Fruit fly (Drosophila melanogaster): ENCODE measurements around the gene Axs.

Gene Axs

dm6 chrX:16672904-16673303, 10.8 kb downstream of the Axs start:
- TF ChIP-seq CG17186 (GFP tag; optimal IDR thresholded peaks at IDR 0.05) (no peak), Adf1 (GFP tag; IDR thresholded peaks at IDR 0.05) (peak; percentile 58; the same call in 1 of the 2 replicates), pros (GFP tag; optimal IDR thresholded peaks at IDR 0.05) (no peak), CG9437 (GFP tag; optimal IDR thresholded peaks at IDR 0.05) (peak; percentile 62)

- TF ChIP-seq Xbp1 (GFP tag; optimal IDR thresholded peaks at IDR 0.05) = peak; percentile 42
- TF ChIP-seq CG8944 (GFP tag; optimal IDR thresholded peaks at IDR 0.05) = no peak
- no peak for TF ChIP-seq CG34422 (GFP tag; IDR thresholded peaks at IDR 0.05)
- TF ChIP-seq Adf1 (GFP tag; IDR thresholded peaks at IDR 0.05) = peak; percentile 97
- TF ChIP-seq CG4617 (GFP tag; optimal IDR thresholded peaks at IDR 0.05; ENCODE audit: borderline replicate concordance) = no peak
- TF ChIP-seq ttk (GFP tag; IDR thresholded peaks at IDR 0.05) = no peak
- TF ChIP-seq Lpt (GFP tag; optimal IDR thresholded peaks at IDR 0.05) = no peak
- no peak for TF ChIP-seq CG43689 (GFP tag; IDR thresholded peaks at IDR 0.05)
- no peak for TF ChIP-seq CG4424 (GFP tag; optimal IDR thresholded peaks at IDR 0.05)
- TF ChIP-seq CG8281 (tag; optimal IDR thresholded peaks at IDR 0.05) = no peak
- TF ChIP-seq mam (GFP tag; optimal IDR thresholded peaks at IDR 0.05) = no peak
- peak; percentile 55 for TF ChIP-seq CG15269 (tag; optimal IDR thresholded peaks at IDR 0.05)
- peak; percentile 24; the same call in 1 of the 2 replicates for TF ChIP-seq Xrp1 (GFP tag; IDR thresholded peaks at IDR 0.05)
- no peak for TF ChIP-seq oc (tag; optimal IDR thresholded peaks at IDR 0.05)
- TF ChIP-seq Ptx1 (GFP tag; IDR thresholded peaks at IDR 0.05) = peak; percentile 45; the same call in 1 of the 2 replicates
- TF ChIP-seq CG30431 (GFP tag; optimal IDR thresholded peaks at IDR 0.05) = no peak
- TF ChIP-seq mld (GFP tag; IDR thresholded peaks at IDR 0.05; ENCODE audit: partially characterized antibody) = no peak
- TF ChIP-seq ara (GFP tag; IDR thresholded peaks at IDR 0.05) = no peak
- TF ChIP-seq row (GFP tag; IDR thresholded peaks at IDR 0.05) = peak; percentile 66
- TF ChIP-seq CG6254 (GFP tag; optimal IDR thresholded peaks at IDR 0.05) = no peak
- TF ChIP-seq CG7357 (GFP tag; IDR thresholded peaks at IDR 0.05) = no peak
- peak; percentile 22 for TF ChIP-seq CG12219 (GFP tag; optimal IDR thresholded peaks at IDR 0.05)
- TF ChIP-seq ap (GFP tag; IDR thresholded peaks at IDR 0.05) = no peak
- no peak for TF ChIP-seq CG13894 (tag; optimal IDR thresholded peaks at IDR 0.05)
- TF ChIP-seq CG4820 (GFP tag; optimal IDR thresholded peaks at IDR 0.05) = no peak
- peak; percentile 4 for TF ChIP-seq CG18262 (tag; optimal IDR thresholded peaks at IDR 0.05)
- TF ChIP-seq stc (GFP tag; IDR thresholded peaks at IDR 0.05) = no peak
- no peak for TF ChIP-seq NFAT (GFP tag; IDR thresholded peaks at IDR 0.05)
- no peak for TF ChIP-seq toy (GFP tag; IDR thresholded peaks at IDR 0.05)
- TF ChIP-seq az2 (GFP tag; optimal IDR thresholded peaks at IDR 0.05) = peak; percentile 4
- no peak for TF ChIP-seq chn (GFP tag; optimal IDR thresholded peaks at IDR 0.05)
- TF ChIP-seq Kr (GFP tag; optimal IDR thresholded peaks at IDR 0.05) = no peak
- no peak for TF ChIP-seq MBD-R2 (GFP tag; IDR thresholded peaks at IDR 0.05)
- no peak for TF ChIP-seq Ets97D (GFP tag; optimal IDR thresholded peaks at IDR 0.05)
- TF ChIP-seq CG32767 (GFP tag; IDR thresholded peaks at IDR 0.05) = no peak
- no peak for TF ChIP-seq CG8359 (GFP tag; optimal IDR thresholded peaks at IDR 0.05; ENCODE audit: borderline replicate concordance)
- no peak for TF ChIP-seq CG15514 (GFP tag; optimal IDR thresholded peaks at IDR 0.05)
- TF ChIP-seq Atf6 (GFP tag; IDR thresholded peaks at IDR 0.05) = peak; percentile 23; the same call in 1 of the 2 replicates
- no peak for TF ChIP-seq fu2 (GFP tag; optimal IDR thresholded peaks at IDR 0.05)
- TF ChIP-seq CG2120 (GFP tag; optimal IDR thresholded peaks at IDR 0.05) = peak; percentile 72
- no peak for TF ChIP-seq CG32772 (GFP tag; IDR thresholded peaks at IDR 0.05)
- TF ChIP-seq ewg (GFP tag; optimal IDR thresholded peaks at IDR 0.05) = peak; percentile 21
- no peak for TF ChIP-seq dm (GFP tag; optimal IDR thresholded peaks at IDR 0.05)
- no peak for TF ChIP-seq crc (GFP tag; optimal IDR thresholded peaks at IDR 0.05)
- TF ChIP-seq CG14014 (GFP tag; IDR thresholded peaks at IDR 0.05) = no peak
- TF ChIP-seq CG4282 (GFP tag; optimal IDR thresholded peaks at IDR 0.05) = no peak
Observed at dm6 chrX:16670691-16671481, 12.8 kb downstream of the Axs start.

All from whole organism, embryonic.